2 fruit fly cellular contexts compared by ENCODE assay signal in the genomic region with DNA sequence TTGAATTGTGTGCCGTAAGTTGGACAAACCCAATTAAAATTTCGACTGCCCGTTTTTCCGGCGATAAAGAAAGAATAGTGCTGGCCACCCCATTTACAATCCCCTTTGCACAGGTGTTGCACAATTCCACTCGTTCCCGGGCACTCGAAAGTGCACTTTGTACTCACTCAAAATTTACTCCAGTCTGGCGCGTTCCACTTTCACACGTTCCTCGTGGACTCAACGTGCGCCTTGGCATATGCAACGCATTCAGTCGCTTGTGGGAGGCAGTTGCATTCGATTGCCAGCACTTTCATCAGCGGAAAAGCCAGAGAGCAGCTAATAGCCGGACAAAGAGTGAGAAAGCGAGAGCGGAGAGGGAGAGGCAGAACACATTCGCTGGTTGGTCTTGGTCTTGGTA.
TF ChIP-seq lines count a peak whose summit lies in the region.

A gene (plus strand): TSS at position 248 of the 400 bp plus-strand sequence.

- no peak for TF ChIP-seq CTCF in whole organism, embryonic (GFP tag; optimal IDR thresholded peaks at IDR 0.05; lab: Kevin White, UChicago)

TF ChIP-seq in whole organism, adult, 20 proteins besides CTCF, POLR2A, EP300 and RAD21:
- TF ChIP-seq tj (GFP tag; optimal IDR thresholded peaks at IDR 0.05; lab: Kevin White, UChicago): no peak
- TF ChIP-seq CG12768 (GFP tag; optimal IDR thresholded peaks at IDR 0.05; lab: Kevin White, UChicago): peak; percentile 15

TF ChIP-seq in whole organism, embryonic, 481 proteins besides CTCF, POLR2A, EP300 and RAD21:
- TF ChIP-seq Adf1 (GFP tag; IDR thresholded peaks at IDR 0.05; lab: Robert Waterston, UW) (no peak), CG8478 (optimal IDR thresholded peaks at IDR 0.05; lab: Kevin White, UChicago) (no peak), Antp (GFP tag; optimal IDR thresholded peaks at IDR 0.05; lab: Kevin White, UChicago) (no peak), Trl (optimal IDR thresholded peaks at IDR 0.05; lab: Kevin White, UChicago) (peak; percentile 19 to 34), Trl (GFP tag; optimal IDR thresholded peaks at IDR 0.05; lab: Kevin White, UChicago) (no peak), zen2 (GFP tag; IDR thresholded peaks at IDR 0.05; lab: Robert Waterston, UW; ENCODE audit: partially characterized antibody) (no peak), z (GFP tag; IDR thresholded peaks at IDR 0.05; lab: Robert Waterston, UW) (peak; percentile 91), ase (GFP tag; IDR thresholded peaks at IDR 0.05; lab: Robert Waterston, UW) (no peak), CG2199 (GFP tag; IDR thresholded peaks at IDR 0.05; lab: Robert Waterston, UW) (no peak), repo (GFP tag; optimal IDR thresholded peaks at IDR 0.05; lab: Kevin White, UChicago) (no peak), pfk (GFP tag; optimal IDR thresholded peaks at IDR 0.05; lab: Kevin White, UChicago) (peak; percentile 81), dpn (GFP tag; optimal IDR thresholded peaks at IDR 0.05; lab: Kevin White, UChicago) (no peak)
